Worm (Caenorhabditis elegans) whole organism, L4 larva: ENCODE results near the gene ZK829.1.

Experiments
- attf-4 ChIP-seq: sonication (generic microtip); optimal IDR thresholded peaks from 3 replicates; lab custom pipeline; 2017; ENCODE audit warnings: missing biosample characterization, missing genetic modification characterization
- ceh-82 ChIP-seq: sonication (generic microtip); optimal IDR thresholded peaks from 2 replicates; lab custom pipeline; 2017; ENCODE audit warnings: missing biosample characterization, missing genetic modification characterization
- ctbp-1 ChIP-seq: fragments of 200-800 bp; sonication (Bioruptor generic); IDR thresholded peaks from 2 replicates; pipeline ENCODE4 v1.3.6; 2022; ENCODE audit warnings: missing genetic modification reagents, missing genetic modification characterization, missing compliant biosample characterization
- hif-1 ChIP-seq, 2 experiments: sonication (generic microtip); optimal IDR thresholded peaks; 2 replicates each; lab custom pipeline; 2016 to 2017; ENCODE audit warnings: missing compliant biosample characterization in 2 of 2, missing genetic modification characterization in 2 of 2, missing genetic modification reagents in 2 of 2, missing genotype in 2 of 2, mild to moderate bottlenecking in 1 of 2
- snpc-4 ChIP-seq: fragments of 150-350 bp; optimal IDR thresholded peaks from 2 replicates; lab custom pipeline; 2014; ENCODE audit warnings: missing biosample characterization, missing genetic modification characterization
- ztf-7 ChIP-seq: fragments of 150-350 bp; optimal IDR thresholded peaks from 2 replicates; lab custom pipeline; 2014; ENCODE audit warnings: missing biosample characterization, missing genetic modification characterization

- TF ChIP-seq ctbp-1 (GFP tag; lab: Robert Waterston, UW) = no peak
- no peak for TF ChIP-seq attf-4
- TF ChIP-seq ztf-7 (tag; lab: Kevin White, UChicago) = no peak
- TF ChIP-seq ceh-82 (tag; lab: Kevin White, UChicago) = no peak
- peak in 1 of 2 experiments; percentile 2 for TF ChIP-seq hif-1 (tag; optimal IDR thresholded peaks at IDR 0.05; lab: Kevin White, UChicago)
- no peak for TF ChIP-seq snpc-4
Measured at ce11 chrIV:11955592-11955991, 13.4 kb upstream of the ZK829.1 start.
